Worm (Caenorhabditis elegans): ENCODE measurements around the gene ugt-6.

Gene ugt-6

ce11 chrV:12773852-12774251 lies 24.2 kb downstream of the ugt-6 start:
- TF ChIP-seq him-1 (tag; optimal IDR thresholded peaks at IDR 0.05): no peak
- TF ChIP-seq dao-5 (tag; optimal IDR thresholded peaks at IDR 0.05): no peak
- no peak for TF ChIP-seq W03F9.2 (tag; optimal IDR thresholded peaks at IDR 0.05)

- TF ChIP-seq W03F9.2 (tag; optimal IDR thresholded peaks at IDR 0.05) (no peak), him-1 (tag; optimal IDR thresholded peaks at IDR 0.05) (no peak), dao-5 (tag; optimal IDR thresholded peaks at IDR 0.05) (no peak)
Measured at ce11 chrV:12773222-12773621, 24.8 kb downstream of the ugt-6 start, which contains the start of gene ZC455.1. ZC455.1 (plus strand) TSS chrV:12773522.

DNA sequence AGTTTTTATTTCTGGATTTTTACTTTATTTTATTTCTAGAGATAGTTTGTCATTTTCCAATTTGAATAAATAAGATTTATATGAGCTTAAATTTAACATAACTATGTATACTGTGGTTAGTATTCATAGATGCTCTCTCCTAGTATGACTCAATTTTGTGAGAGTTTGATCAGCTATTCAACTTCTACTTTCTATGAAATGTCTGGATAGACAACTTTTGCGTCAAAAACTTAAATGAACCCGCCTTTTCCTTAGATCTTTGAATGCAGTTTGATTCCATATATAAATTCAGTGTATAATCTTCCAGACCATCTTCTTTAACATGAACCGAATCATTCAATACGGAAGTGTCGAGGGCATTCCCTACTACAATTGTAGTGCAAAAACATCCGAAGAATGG lies 29.1 kb downstream of the ugt-6 start, which contains the start of gene srt-43:
Gene srt-43, plus strand, starts transcription at position 301 of the 400 bp plus-strand sequence.
- TF ChIP-seq him-1 (tag; optimal IDR thresholded peaks at IDR 0.05): no peak
- TF ChIP-seq W03F9.2 (tag; optimal IDR thresholded peaks at IDR 0.05): no peak
- no peak for TF ChIP-seq dao-5 (tag; optimal IDR thresholded peaks at IDR 0.05)

DNA sequence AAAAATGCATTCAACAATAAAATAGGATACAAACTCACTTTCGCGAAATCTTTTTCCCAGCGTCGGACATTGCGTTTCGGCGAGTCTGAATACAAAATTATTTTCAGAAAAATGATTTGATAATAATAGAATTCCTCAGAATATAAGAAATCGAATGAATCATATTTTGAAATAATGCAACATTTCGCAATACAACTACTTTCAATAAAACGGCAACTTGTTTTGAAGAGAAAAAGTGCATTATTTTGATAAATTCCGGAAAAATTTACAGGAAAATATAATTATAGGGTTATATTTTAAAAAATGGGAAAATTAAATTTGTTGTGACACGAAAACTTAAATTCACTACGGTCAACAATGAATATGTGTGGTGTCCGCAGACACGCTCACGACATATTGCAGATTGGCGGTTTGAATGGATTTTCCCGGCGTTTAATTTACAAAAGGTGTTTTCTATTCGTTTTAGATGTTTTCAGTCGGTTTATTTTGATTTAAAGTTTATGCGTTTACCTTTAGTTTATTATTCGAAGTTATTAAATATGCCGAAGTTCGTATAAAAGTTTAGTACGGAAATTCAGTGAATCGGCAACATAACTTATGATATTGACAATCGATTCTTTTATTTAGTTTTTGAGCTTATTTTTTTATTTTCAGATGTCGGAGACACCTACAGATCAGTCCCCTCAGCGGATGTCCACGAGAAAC lies 34.6 kb downstream of the ugt-6 start, which contains the start of the genes abcf-1 and scc-3:
Gene abcf-1, minus strand, starts transcription at position 85 of the 705 bp plus-strand sequence.
Gene scc-3, plus strand, starts transcription at position 655 of the 705 bp plus-strand sequence.
- no peak for TF ChIP-seq him-1 (tag; optimal IDR thresholded peaks at IDR 0.05)
- TF ChIP-seq dao-5 (tag; optimal IDR thresholded peaks at IDR 0.05): no peak
- peak; percentile 11 for TF ChIP-seq W03F9.2 (tag; optimal IDR thresholded peaks at IDR 0.05)

- TF ChIP-seq W03F9.2 (tag; optimal IDR thresholded peaks at IDR 0.05) (no peak), him-1 (tag; optimal IDR thresholded peaks at IDR 0.05) (no peak), dao-5 (tag; optimal IDR thresholded peaks at IDR 0.05) (no peak)
Measured at ce11 chrV:12760913-12761312, 37.1 kb downstream of the ugt-6 start, which contains the start of gene F18E2.15. F18E2.15 (minus strand) TSS chrV:12761013.

ce11 chrV:12759660-12760059 lies 38.4 kb downstream of the ugt-6 start, which contains the start of gene papl-1:
papl-1 (minus strand) TSS chrV:12759760.
- TF ChIP-seq dao-5 (tag; optimal IDR thresholded peaks at IDR 0.05): no peak
- no peak for TF ChIP-seq W03F9.2 (tag; optimal IDR thresholded peaks at IDR 0.05)
- no peak for TF ChIP-seq him-1 (tag; optimal IDR thresholded peaks at IDR 0.05)

- TF ChIP-seq W03F9.2 (tag; optimal IDR thresholded peaks at IDR 0.05) (no peak), him-1 (tag; optimal IDR thresholded peaks at IDR 0.05) (no peak), dao-5 (tag; optimal IDR thresholded peaks at IDR 0.05) (no peak)
Measured at ce11 chrV:12754839-12755238, 43.2 kb downstream of the ugt-6 start, which contains the start of gene gpa-13. gpa-13 (minus strand) TSS chrV:12754939.

DNA sequence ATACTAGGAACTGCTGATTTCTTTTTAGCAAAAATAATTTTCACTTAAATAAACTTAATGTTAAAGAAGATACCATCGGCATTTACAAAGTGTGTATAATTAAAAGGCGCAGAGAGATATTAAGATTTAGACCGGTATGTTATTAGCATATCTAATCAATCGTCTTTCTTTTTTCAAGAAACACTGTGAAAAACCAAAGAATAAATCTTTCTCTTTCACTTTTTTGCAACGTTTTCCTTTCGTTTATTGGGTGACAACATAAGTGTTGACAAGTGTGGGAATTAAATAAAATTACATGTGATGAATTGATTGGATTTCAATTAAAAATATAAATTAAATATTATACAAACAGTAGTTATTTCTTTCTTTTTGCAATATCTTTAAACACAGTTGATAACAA lies 45.6 kb downstream of the ugt-6 start, which contains the start of gene C15C8.8:
Gene C15C8.8, minus strand, starts transcription at position 101 of the 400 bp plus-strand sequence.
- TF ChIP-seq dao-5 (tag; optimal IDR thresholded peaks at IDR 0.05) (no peak), W03F9.2 (tag; optimal IDR thresholded peaks at IDR 0.05) (no peak), him-1 (tag; optimal IDR thresholded peaks at IDR 0.05) (no peak)

ce11 chrV:12751495-12752050 lies 46.5 kb downstream of the ugt-6 start, which contains the start of gene C15C8.6:
C15C8.6 (minus strand) TSS chrV:12751545.
- TF ChIP-seq W03F9.2 (tag; optimal IDR thresholded peaks at IDR 0.05): no peak
- no peak for TF ChIP-seq dao-5 (tag; optimal IDR thresholded peaks at IDR 0.05)
- TF ChIP-seq him-1 (tag; optimal IDR thresholded peaks at IDR 0.05): no peak

DNA sequence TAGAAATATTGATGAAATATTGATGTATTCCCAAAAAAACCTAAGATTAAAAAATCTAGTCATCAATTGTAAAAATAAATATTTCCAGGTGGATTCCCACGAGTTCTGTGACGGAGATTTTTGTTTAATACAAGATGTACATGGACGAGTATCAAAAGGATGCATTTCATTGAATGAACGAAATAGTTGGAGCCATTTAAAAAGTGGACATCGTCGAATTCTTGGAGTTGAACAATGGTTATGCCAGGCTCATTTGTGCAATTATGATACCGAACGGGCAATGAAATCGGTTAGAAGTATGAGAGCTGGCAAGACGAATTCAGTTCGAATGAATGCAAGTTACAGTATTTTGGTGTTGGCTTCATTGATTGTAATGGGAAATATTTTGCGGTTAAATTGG lies 48.5 kb downstream of the ugt-6 start:
- TF ChIP-seq W03F9.2 (tag; optimal IDR thresholded peaks at IDR 0.05) (no peak), him-1 (tag; optimal IDR thresholded peaks at IDR 0.05) (no peak), dao-5 (tag; optimal IDR thresholded peaks at IDR 0.05) (no peak)

ce11 chrV:12747856-12748255 lies 50.2 kb downstream of the ugt-6 start, which contains the start of gene C15C8.5:
C15C8.5 (plus strand) TSS chrV:12748007.
- TF ChIP-seq W03F9.2 (tag; optimal IDR thresholded peaks at IDR 0.05): no peak
- no peak for TF ChIP-seq him-1 (tag; optimal IDR thresholded peaks at IDR 0.05)
- no peak for TF ChIP-seq dao-5 (tag; optimal IDR thresholded peaks at IDR 0.05)

DNA sequence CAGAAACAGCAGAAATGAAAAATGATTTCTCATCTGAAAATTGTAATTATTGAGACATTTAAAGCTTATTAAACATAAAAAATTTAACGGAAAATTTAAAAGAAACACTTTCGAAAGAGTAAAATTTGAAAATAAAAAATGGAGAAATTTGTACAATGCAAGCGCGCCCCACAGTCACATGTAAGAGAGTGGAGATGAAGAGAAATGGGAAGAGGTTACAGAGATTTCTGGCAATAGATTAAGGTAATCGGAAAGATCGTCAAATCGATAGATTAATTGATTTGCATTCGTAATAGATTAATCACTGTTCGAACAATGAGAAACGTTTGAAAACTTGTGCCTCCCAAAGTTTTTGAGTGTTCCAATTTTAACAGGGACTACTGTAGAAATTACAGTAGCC lies 50.6 kb downstream of the ugt-6 start, which contains the start of gene C15C8.4:
Gene C15C8.4, minus strand, starts transcription at position 33 of the 400 bp plus-strand sequence.
- TF ChIP-seq dao-5 (tag; optimal IDR thresholded peaks at IDR 0.05) (no peak), him-1 (tag; optimal IDR thresholded peaks at IDR 0.05) (no peak), W03F9.2 (tag; optimal IDR thresholded peaks at IDR 0.05) (no peak)

Measured in whole organism, L4/young adult.